Worm (Caenorhabditis elegans): ENCODE results near the gene cls-1.

Gene cls-1

DNA sequence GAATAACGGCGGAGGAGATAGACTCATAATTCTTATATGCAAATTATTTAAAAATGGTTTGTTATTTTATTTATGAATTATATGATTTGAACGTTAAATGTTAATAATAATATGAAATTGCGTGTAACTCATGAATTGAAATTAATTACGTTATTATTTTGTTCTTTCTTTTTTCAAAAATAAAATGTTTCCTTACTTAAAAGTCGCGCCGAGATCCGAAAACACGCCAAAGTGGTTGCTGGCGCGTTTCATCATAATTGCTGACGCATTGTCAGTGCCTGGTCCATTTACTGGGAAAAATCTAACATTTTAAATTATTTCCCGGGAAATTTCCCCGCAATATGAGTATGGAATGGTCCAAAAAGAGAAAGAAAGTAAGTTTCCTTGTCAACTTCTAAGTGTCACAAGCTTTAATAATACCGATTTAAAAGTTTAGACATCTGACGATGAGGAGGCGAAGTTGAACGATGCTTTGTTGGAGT is 8.5 kb upstream of the cls-1 start, which contains the start of the genes C07H6.9 and sap-140:
Gene C07H6.9 (minus strand): TSS at position 51 of the 482 bp plus-strand sequence.
Gene sap-140 (plus strand): TSS at position 318 of the 482 bp plus-strand sequence.
- TF ChIP-seq ceh-82 (tag; optimal IDR thresholded peaks at IDR 0.05) = no peak
- peak; percentile 92 for TF ChIP-seq gmeb-1 (tag; optimal IDR thresholded peaks at IDR 0.05)
- TF ChIP-seq nhr-129 (tag; optimal IDR thresholded peaks at IDR 0.05) = peak; percentile 53
- peak; percentile 19 for TF ChIP-seq sem-4 (tag; optimal IDR thresholded peaks at IDR 0.05)
- TF ChIP-seq mdl-1 (tag; optimal IDR thresholded peaks at IDR 0.05) = peak in 1 of 2 experiments; percentile 4
- no peak for TF ChIP-seq ztf-1 (GFP tag; conservative IDR thresholded peaks at IDR 0.05)
- no peak for TF ChIP-seq mbf-1 (tag; optimal IDR thresholded peaks at IDR 0.05)
- no peak for TF ChIP-seq skn-1 (tag; optimal IDR thresholded peaks at IDR 0.05)
- TF ChIP-seq nhr-11 (tag; optimal IDR thresholded peaks at IDR 0.05) = no peak
- peak; percentile 90 for TF ChIP-seq lin-13 (GFP tag; optimal IDR thresholded peaks at IDR 0.05)
- peak; percentile 8 for TF ChIP-seq R02D3.7 (tag; optimal IDR thresholded peaks at IDR 0.05)
- TF ChIP-seq egl-27 (tag; optimal IDR thresholded peaks at IDR 0.05) = no peak
- TF ChIP-seq nhr-10 (tag; optimal IDR thresholded peaks at IDR 0.05) = peak; percentile 42
- no peak for TF ChIP-seq unc-39 (tag; optimal IDR thresholded peaks at IDR 0.05)
- TF ChIP-seq lsy-2 (tag; optimal IDR thresholded peaks at IDR 0.05) = peak; percentile 84 to 91
- peak; percentile 54 for TF ChIP-seq snpc-4 (tag; optimal IDR thresholded peaks at IDR 0.05)
- TF ChIP-seq sma-3 (GFP tag; optimal IDR thresholded peaks at IDR 0.05) = peak; percentile 73
- peak; percentile 5 for TF ChIP-seq nhr-6 (tag; optimal IDR thresholded peaks at IDR 0.05)
- peak; percentile 32 for TF ChIP-seq mab-5 (tag; optimal IDR thresholded peaks at IDR 0.05)
- no peak for TF ChIP-seq elt-1 (tag; optimal IDR thresholded peaks at IDR 0.05)
- TF ChIP-seq nhr-25 (tag; optimal IDR thresholded peaks at IDR 0.05) = peak; percentile 74
- no peak for TF ChIP-seq nhr-12 (tag; optimal IDR thresholded peaks at IDR 0.05)
- no peak for TF ChIP-seq aly-2 (tag; optimal IDR thresholded peaks at IDR 0.05)
- peak; percentile 87 for TF ChIP-seq crh-2 (tag; optimal IDR thresholded peaks at IDR 0.05)
- peak; percentile 53 for TF ChIP-seq fos-1 (tag; optimal IDR thresholded peaks at IDR 0.05)
- TF ChIP-seq ceh-16 (tag; optimal IDR thresholded peaks at IDR 0.05) = no peak
- TF ChIP-seq ztf-4 (tag; optimal IDR thresholded peaks at IDR 0.05) = peak; percentile 37
- TF ChIP-seq F13H6.1 (tag; optimal IDR thresholded peaks at IDR 0.05) = peak; percentile 77
- TF ChIP-seq C34F6.9 (tag; optimal IDR thresholded peaks at IDR 0.05) = peak; percentile 93
- peak; percentile 50 for TF ChIP-seq ama-1 (optimal IDR thresholded peaks at IDR 0.05)
- TF ChIP-seq sma-9 (GFP tag; optimal IDR thresholded peaks at IDR 0.05) = peak; percentile 82
- no peak for TF ChIP-seq sma-9 (tag; optimal IDR thresholded peaks at IDR 0.05)
- peak; percentile 63 for TF ChIP-seq nhr-21 (tag; optimal IDR thresholded peaks at IDR 0.05)
- TF ChIP-seq alr-1 (tag; optimal IDR thresholded peaks at IDR 0.05) = no peak
- no peak for TF ChIP-seq Y55F3AM.14 (GFP tag; optimal IDR thresholded peaks at IDR 0.05)
- TF ChIP-seq lin-39 (tag; optimal IDR thresholded peaks at IDR 0.05) = no peak
- peak; percentile 83 for TF ChIP-seq unc-55 (GFP tag; optimal IDR thresholded peaks at IDR 0.05)
- TF ChIP-seq ztf-11 (tag; optimal IDR thresholded peaks at IDR 0.05) = no peak
- TF ChIP-seq nhr-77 (tag; optimal IDR thresholded peaks at IDR 0.05) = no peak
- peak; percentile 58 for TF ChIP-seq lin-11 (tag; optimal IDR thresholded peaks at IDR 0.05)
- no peak for TF ChIP-seq elt-3 (tag; optimal IDR thresholded peaks at IDR 0.05)
- no peak for TF ChIP-seq nhr-23 (tag; optimal IDR thresholded peaks at IDR 0.05)

DNA sequence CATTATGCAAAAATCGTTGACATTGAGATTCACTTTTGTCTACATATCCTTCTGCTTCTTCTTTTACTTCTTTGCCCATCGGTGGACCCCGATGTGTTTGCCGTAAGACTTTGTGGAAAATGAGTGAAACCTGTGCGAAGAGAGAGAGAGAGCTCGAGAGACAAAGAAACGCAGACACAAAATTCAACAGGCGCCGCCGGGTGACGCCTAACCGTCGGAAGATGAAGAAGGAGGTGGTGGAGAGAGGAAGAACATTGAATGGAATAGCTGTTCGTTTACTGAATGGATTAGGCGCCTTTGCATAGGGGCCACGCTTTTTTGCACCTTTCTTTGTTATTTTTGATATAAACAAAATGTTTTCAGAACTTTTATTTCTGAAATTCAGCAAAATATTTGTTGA is 995 bp upstream of the cls-1 start:
- no peak for TF ChIP-seq ztf-1 (GFP tag; conservative IDR thresholded peaks at IDR 0.05)
- TF ChIP-seq elt-3 (tag; optimal IDR thresholded peaks at IDR 0.05) = no peak
- no peak for TF ChIP-seq alr-1 (tag; optimal IDR thresholded peaks at IDR 0.05)
- TF ChIP-seq unc-55 (GFP tag; optimal IDR thresholded peaks at IDR 0.05) = no peak
- no peak for TF ChIP-seq lin-13 (GFP tag; optimal IDR thresholded peaks at IDR 0.05)
- no peak for TF ChIP-seq mbf-1 (tag; optimal IDR thresholded peaks at IDR 0.05)
- no peak for TF ChIP-seq ceh-16 (tag; optimal IDR thresholded peaks at IDR 0.05)
- no peak for TF ChIP-seq unc-62 (GFP tag; optimal IDR thresholded peaks at IDR 0.05)
- no peak for TF ChIP-seq sem-4 (tag; optimal IDR thresholded peaks at IDR 0.05)
- no peak for TF ChIP-seq elt-1 (tag; optimal IDR thresholded peaks at IDR 0.05)
- no peak for TF ChIP-seq ztf-11 (tag; optimal IDR thresholded peaks at IDR 0.05)
- no peak for TF ChIP-seq nhr-6 (tag; optimal IDR thresholded peaks at IDR 0.05)
- TF ChIP-seq ZK546.5 (tag; optimal IDR thresholded peaks at IDR 0.05) = no peak
- TF ChIP-seq F13H6.1 (tag; optimal IDR thresholded peaks at IDR 0.05) = no peak
- TF ChIP-seq Y55F3AM.14 (GFP tag; optimal IDR thresholded peaks at IDR 0.05) = no peak
- TF ChIP-seq unc-39 (tag; optimal IDR thresholded peaks at IDR 0.05) = no peak
